Fruit fly (Drosophila melanogaster) S2 (cell line): ENCODE measurements around the gene CG13138.

Source experiments
- CG8478 ChIP-seq: fragments of >200 bp; optimal IDR thresholded peaks from 2 replicates; lab custom pipeline; 2018
- CTCF ChIP-seq, 2 experiments: fragments of >200 bp; optimal IDR thresholded peaks; 2 replicates each; lab custom pipeline; 2018

DNA sequence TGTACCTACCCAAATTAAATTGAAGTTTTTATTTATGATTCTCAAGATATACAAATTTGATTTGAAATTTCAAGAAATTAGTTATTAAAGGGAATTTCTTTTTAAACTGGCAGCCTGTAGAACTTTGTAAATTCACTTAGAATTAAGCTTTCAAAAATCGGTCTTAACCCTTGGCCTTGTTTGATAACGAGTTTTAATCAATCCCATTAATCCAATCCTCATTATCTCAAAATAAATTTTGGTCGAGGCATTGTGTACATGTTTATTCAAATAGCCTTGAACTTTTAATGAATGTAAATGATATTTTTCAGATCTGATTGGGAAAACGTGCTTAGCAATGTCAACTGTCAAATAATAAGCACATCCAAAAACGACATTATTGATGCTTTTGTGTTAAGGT is 38.0 kb upstream of the CG13138 start:
- no peak for TF ChIP-seq CTCF (optimal IDR thresholded peaks at IDR 0.05; lab: Kevin White, UChicago)
- TF ChIP-seq CG8478 (lab: Kevin White, UChicago), result no peak
